Worm (Caenorhabditis elegans): Measurements from ENCODE around the gene T09D3.3.
A peak's percentile ranks its signal among the peaks of the same experiment; 100 is the strongest.

The T09D3.3 gene

DNA sequence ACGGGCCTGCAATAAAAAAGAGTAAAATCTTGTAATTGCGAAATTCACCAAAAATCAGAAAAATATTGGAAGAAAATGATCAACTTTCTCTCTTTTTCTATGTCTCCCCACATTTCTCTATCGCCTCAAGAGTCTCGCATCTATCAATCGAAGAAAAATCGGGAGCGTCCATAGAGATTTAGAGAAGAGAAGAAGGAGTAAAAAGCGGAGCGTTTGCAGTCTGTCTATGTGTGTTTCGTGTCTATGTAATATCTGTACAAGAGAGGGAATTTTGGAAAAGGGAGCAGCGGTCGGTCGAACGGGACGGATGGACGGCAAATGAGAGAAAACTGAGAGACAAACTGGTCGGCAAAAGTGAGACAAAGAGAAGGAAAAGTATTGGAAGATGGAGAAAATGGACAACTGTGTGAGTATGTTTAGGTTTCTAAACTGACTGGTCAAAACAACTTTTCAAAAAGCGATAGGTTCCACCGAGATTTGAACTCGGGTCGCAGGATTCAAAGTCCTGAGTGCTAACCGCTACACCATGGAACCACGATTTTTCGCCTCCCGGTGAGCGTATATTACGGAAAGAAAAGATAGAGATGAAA is 19.6 kb downstream of the T09D3.3 start (continued):
- TF ChIP-seq lir-3 (tag; optimal IDR thresholded peaks at IDR 0.05) = no peak
- TF ChIP-seq nhr-102 (tag; optimal IDR thresholded peaks at IDR 0.05) = no peak
- no peak for TF ChIP-seq nhr-11 (tag; optimal IDR thresholded peaks at IDR 0.05)
- no peak for TF ChIP-seq skn-1 (tag; optimal IDR thresholded peaks at IDR 0.05)
- TF ChIP-seq hlh-11 (tag; optimal IDR thresholded peaks at IDR 0.05) = peak; percentile 85
- no peak for TF ChIP-seq ztf-11 (tag; optimal IDR thresholded peaks at IDR 0.05)
- TF ChIP-seq lsy-2 (tag; optimal IDR thresholded peaks at IDR 0.05) = no peak
- TF ChIP-seq sdz-12 (GFP tag; optimal IDR thresholded peaks at IDR 0.05) = no peak
- no peak for TF ChIP-seq lin-29 (GFP tag; IDR thresholded peaks at IDR 0.05)
- TF ChIP-seq daf-16 (GFP tag; optimal IDR thresholded peaks at IDR 0.05) = peak; percentile 58 to 81
- TF ChIP-seq daf-16 (tag; optimal IDR thresholded peaks at IDR 0.05) = peak; percentile 79
- no peak for TF ChIP-seq ZK546.5 (tag; optimal IDR thresholded peaks at IDR 0.05)
- TF ChIP-seq mdl-1 (tag; optimal IDR thresholded peaks at IDR 0.05) = peak in 1 of 2 experiments; percentile 29
- no peak for TF ChIP-seq php-3 (GFP tag; IDR thresholded peaks at IDR 0.05)
- TF ChIP-seq F49E8.2 (tag; optimal IDR thresholded peaks at IDR 0.05; ENCODE audit: borderline replicate concordance) = no peak

DNA sequence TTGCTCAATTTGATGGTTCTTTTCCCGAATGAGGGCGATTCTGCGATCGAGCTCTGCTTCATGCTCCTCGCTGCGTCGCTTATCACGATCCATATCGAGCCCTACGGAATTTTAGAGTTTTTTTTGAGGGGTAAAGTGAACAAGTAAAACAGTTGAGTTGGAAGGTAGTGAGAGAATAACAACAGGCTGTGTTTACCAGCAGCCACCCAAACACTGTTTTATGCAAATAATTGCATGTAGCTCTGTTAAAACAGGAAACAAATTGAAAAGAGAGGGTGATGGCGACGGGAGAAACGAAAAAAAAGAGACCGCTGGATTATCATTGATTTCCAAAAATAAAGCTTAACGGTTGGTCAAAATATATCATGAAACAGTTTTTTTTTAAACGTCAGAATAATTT is 21.1 kb downstream of the T09D3.3 start, which contains the start of gene C10G8.8:
C10G8.8 (minus strand) TSS at position 101 of the 400 bp plus-strand sequence.
- TF ChIP-seq unc-39 (tag; optimal IDR thresholded peaks at IDR 0.05) = no peak
- no peak for TF ChIP-seq lir-3 (tag; optimal IDR thresholded peaks at IDR 0.05)
- TF ChIP-seq dmd-6 (GFP tag; IDR thresholded peaks at IDR 0.05) = no peak
- TF ChIP-seq zfp-3 (GFP tag; conservative IDR thresholded peaks at IDR 0.05) = no peak
- TF ChIP-seq nhr-111 (GFP tag; optimal IDR thresholded peaks at IDR 0.05) = no peak
- TF ChIP-seq hif-1 (tag; optimal IDR thresholded peaks at IDR 0.05) = no peak
- TF ChIP-seq saeg-2 (GFP tag; IDR thresholded peaks at IDR 0.05) = no peak
- TF ChIP-seq ztf-7 (tag; optimal IDR thresholded peaks at IDR 0.05) = no peak
- no peak for TF ChIP-seq zag-1 (tag; optimal IDR thresholded peaks at IDR 0.05)
- TF ChIP-seq skn-1 (tag; optimal IDR thresholded peaks at IDR 0.05) = no peak
- no peak for TF ChIP-seq tra-1 (GFP tag; IDR thresholded peaks at IDR 0.05)
- TF ChIP-seq fos-1 (tag; optimal IDR thresholded peaks at IDR 0.05) = no peak
- no peak for TF ChIP-seq mep-1 (tag; optimal IDR thresholded peaks at IDR 0.05)
- no peak for TF ChIP-seq D1046.2 (GFP tag; IDR thresholded peaks at IDR 0.05)
- no peak for TF ChIP-seq dpl-1 (GFP tag; optimal IDR thresholded peaks at IDR 0.05)

DNA sequence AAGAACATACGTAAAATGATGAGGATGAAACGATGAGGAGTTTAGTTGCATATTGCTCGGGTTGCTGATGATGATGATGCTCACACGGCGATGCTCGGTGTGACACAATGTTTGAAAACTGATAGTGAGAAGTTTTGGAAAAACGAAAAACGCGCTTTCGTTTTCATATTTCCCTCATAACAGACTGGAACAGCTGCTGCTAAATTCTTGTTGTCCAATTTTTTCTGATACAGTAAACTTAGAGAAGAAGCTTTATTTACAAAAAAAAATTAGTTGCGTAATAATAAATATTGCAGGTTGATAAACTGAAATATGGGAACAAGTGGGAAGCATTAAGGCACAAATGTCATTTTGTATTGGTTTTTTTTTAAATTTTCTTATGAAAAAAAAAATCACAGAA is 24.8 kb downstream of the T09D3.3 start, which contains the start of gene ceh-33:
ceh-33 (minus strand) TSS at position 101 of the 400 bp plus-strand sequence.
- TF ChIP-seq cey-2 (tag; optimal IDR thresholded peaks at IDR 0.05; ENCODE audit: borderline replicate concordance, insufficient read depth) (no peak), dpl-1 (GFP tag; optimal IDR thresholded peaks at IDR 0.05) (no peak), aha-1 (tag) (peak; percentile 18), unc-62 (GFP tag; optimal IDR thresholded peaks at IDR 0.05 in 1 of 2) (peak in 1 of 2 experiments; percentile 55), unc-62 (tag; optimal IDR thresholded peaks at IDR 0.05) (no peak)

DNA sequence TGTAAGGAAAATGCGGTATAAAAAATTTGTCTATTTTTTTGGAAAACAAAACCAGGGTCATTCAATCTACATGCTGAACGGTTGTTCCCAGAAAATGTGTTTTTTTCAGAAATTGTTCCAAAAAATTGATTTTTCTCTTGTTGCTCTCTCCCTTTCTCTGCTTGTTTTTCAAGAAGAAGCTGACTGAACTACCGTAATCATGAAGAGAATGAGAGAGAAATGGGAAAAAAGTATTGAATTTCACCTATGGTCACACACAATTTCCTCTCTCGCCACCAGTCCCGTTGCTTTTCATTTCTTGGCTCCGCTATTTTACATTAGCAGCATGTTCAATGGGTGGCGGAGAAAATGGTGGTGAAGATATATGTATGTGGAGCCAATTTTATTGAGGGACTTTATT is 26.6 kb downstream of the T09D3.3 start:
- TF ChIP-seq F37D6.2 (tag; optimal IDR thresholded peaks at IDR 0.05) = no peak
- peak in 1 of 2 experiments; percentile 60 for TF ChIP-seq unc-62 (GFP tag; optimal IDR thresholded peaks at IDR 0.05 in 1 of 2)
- no peak for TF ChIP-seq unc-62 (tag; optimal IDR thresholded peaks at IDR 0.05)

DNA sequence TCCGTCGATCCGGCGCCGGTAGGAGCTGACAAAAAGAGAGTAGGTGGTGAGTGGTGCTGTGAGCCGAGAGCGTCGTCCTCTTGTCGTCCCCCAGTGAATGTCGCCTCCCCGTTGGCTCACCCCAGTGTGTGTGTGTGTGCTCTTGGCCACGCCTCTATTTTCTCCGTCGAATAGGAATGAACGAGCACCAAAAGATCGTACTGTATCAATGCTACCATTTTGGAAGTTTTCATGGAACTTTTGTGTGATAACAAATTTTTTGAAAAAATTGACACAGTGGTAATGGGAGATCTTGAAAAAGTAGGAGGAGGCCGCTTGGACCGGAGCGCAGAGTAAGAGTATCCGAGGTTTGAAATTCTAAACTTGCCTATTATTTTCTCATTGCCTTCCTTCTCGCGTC is 29.9 kb downstream of the T09D3.3 start, which contains the start of gene ceh-34:
ceh-34 (minus strand) TSS at position 101 of the 400 bp plus-strand sequence.
- TF ChIP-seq tra-1 (GFP tag; IDR thresholded peaks at IDR 0.05) (no peak), set-16 (GFP tag; IDR thresholded peaks at IDR 0.05) (peak; percentile 42; the same call in 1 of the 2 replicates)
